Worm (Caenorhabditis elegans): ENCODE measurements around the gene mrps-18A.

DNA sequence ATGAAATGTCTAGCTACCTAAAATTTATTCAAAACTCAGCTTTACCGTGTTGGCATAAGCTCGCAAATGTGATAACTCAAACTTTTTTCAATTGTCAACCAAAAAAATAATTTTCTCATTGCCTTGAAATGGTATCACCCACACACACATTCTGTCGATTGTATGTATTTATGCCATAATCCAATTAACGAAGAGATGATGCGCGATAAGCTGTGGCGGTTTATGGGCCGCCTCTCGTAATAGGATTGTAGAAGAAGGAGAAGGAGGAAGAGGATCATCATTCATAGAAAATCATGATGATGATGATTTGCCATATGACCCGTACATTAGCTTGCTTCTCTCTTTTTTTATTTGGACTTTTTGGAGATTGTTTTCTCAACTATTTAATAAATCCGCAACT lies 42.5 kb downstream of the mrps-18A start:
- TF ChIP-seq fkh-10 (GFP tag; optimal IDR thresholded peaks at IDR 0.05) (no peak), egl-13 (tag; optimal IDR thresholded peaks at IDR 0.05) (no peak), mdl-1 (tag; optimal IDR thresholded peaks at IDR 0.05) (no peak), unc-62 (GFP tag; optimal IDR thresholded peaks at IDR 0.05) (no peak), zag-1 (tag; optimal IDR thresholded peaks at IDR 0.05) (no peak), snu-23 (GFP tag; optimal IDR thresholded peaks at IDR 0.05) (no peak), hlh-4 (tag; optimal IDR thresholded peaks at IDR 0.05) (no peak), aly-2 (tag; optimal IDR thresholded peaks at IDR 0.05) (no peak), pqm-1 (tag; optimal IDR thresholded peaks at IDR 0.05) (no peak), ztf-11 (tag; optimal IDR thresholded peaks at IDR 0.05) (no peak)

Measured in whole organism, L1 larva.